Worm (Caenorhabditis elegans) whole organism, L4 larva: ENCODE measurements around the gene T23G7.2.

Source experiments
- F44E2.7 ChIP-seq: fragments of 200-800 bp; sonication (Bioruptor generic); IDR thresholded peaks from 2 replicates; pipeline ENCODE4 v2.1.2; 2022; ENCODE audit warnings: missing genetic modification characterization, missing compliant biosample characterization
- R02D3.7 ChIP-seq: fragments of 150-350 bp; sonication (generic microtip); optimal IDR thresholded peaks from 3 replicates; lab custom pipeline; 2014; ENCODE audit warnings: missing biosample characterization, missing genetic modification characterization
- ZK546.5 ChIP-seq, 2 experiments: sonication (generic microtip); optimal IDR thresholded peaks; 2 replicates each; lab custom pipeline; 2017; ENCODE audit warnings: missing biosample characterization in 2 of 2, missing genetic modification characterization in 2 of 2
- aha-1 ChIP-seq: fragments of 150-350 bp; peaks from one replicate; lab custom pipeline; 2014; ENCODE audit warnings: missing biosample characterization, missing genetic modification characterization
- ceh-28 ChIP-seq: fragments of 150-350 bp; optimal IDR thresholded peaks from 2 replicates; lab custom pipeline; 2014; ENCODE audit warnings: missing biosample characterization, missing genetic modification reagents, missing genetic modification characterization
- ceh-32 ChIP-seq: sonication (generic microtip); optimal IDR thresholded peaks from 2 replicates; lab custom pipeline; 2016; ENCODE audit warnings: mild to moderate bottlenecking, missing genetic modification characterization, missing compliant biosample characterization; ENCODE audit not compliant: poor library complexity
- ceh-44 ChIP-seq: fragments of 200-800 bp; sonication (Bioruptor generic); IDR thresholded peaks from 2 replicates; pipeline ENCODE4 v1.3.6; 2022; ENCODE audit warnings: missing genetic modification reagents, missing genetic modification characterization, missing compliant biosample characterization
- ceh-62 ChIP-seq: sonication (generic microtip); optimal IDR thresholded peaks from 2 replicates; lab custom pipeline; 2017; ENCODE audit warnings: missing biosample characterization, missing genetic modification characterization
- ceh-82 ChIP-seq: sonication (generic microtip); optimal IDR thresholded peaks from 2 replicates; lab custom pipeline; 2017; ENCODE audit warnings: missing biosample characterization, missing genetic modification characterization
- ces-1 ChIP-seq: fragments of 150-350 bp; sonication (generic microtip); optimal IDR thresholded peaks from 4 replicates; lab custom pipeline; 2014; ENCODE audit warnings: missing biosample characterization, missing genetic modification reagents, missing genetic modification characterization
- cey-2 ChIP-seq: sonication (generic microtip); optimal IDR thresholded peaks from 3 replicates; lab custom pipeline; 2017; ENCODE audit warnings: missing genetic modification characterization, mild to moderate bottlenecking, missing compliant biosample characterization, antibody characterized with exemption, borderline replicate concordance; ENCODE audit not compliant: insufficient read depth
- daf-12 ChIP-seq: fragments of 150-350 bp; optimal IDR thresholded peaks from 2 replicates; lab custom pipeline; 2014; ENCODE audit warnings: missing biosample characterization, missing genetic modification reagents, missing genetic modification characterization
- daf-8 ChIP-seq: fragments of 200-800 bp; sonication (Bioruptor generic); IDR thresholded peaks from 2 replicates; pipeline ENCODE4 v1.3.6; 2022; ENCODE audit warnings: missing genetic modification characterization, missing compliant biosample characterization
- dmd-6 ChIP-seq: fragments of 200-800 bp; sonication (Bioruptor generic); IDR thresholded peaks from 2 replicates; pipeline ENCODE4 v1.3.6; 2022; ENCODE audit warnings: missing genetic modification reagents, missing genetic modification characterization, missing compliant biosample characterization
- dmd-8 ChIP-seq: fragments of 200-800 bp; sonication (Bioruptor generic); IDR thresholded peaks from 2 replicates; pipeline ENCODE4 v1.3.6; 2022; ENCODE audit warnings: missing genetic modification characterization, missing compliant biosample characterization
- dmd-9 ChIP-seq: fragments of 200-800 bp; sonication (Bioruptor generic); IDR thresholded peaks from 2 replicates; pipeline ENCODE4 v1.3.6; 2022; ENCODE audit warnings: missing genetic modification reagents, missing genetic modification characterization, missing compliant biosample characterization
- duxl-1 ChIP-seq: sonication (generic microtip); optimal IDR thresholded peaks from 2 replicates; lab custom pipeline; 2016; ENCODE audit warnings: mild to moderate bottlenecking, missing genetic modification characterization, moderate library complexity, missing compliant biosample characterization; ENCODE audit not compliant: poor library complexity
- dve-1 ChIP-seq: sonication (generic microtip); optimal IDR thresholded peaks from 2 replicates; lab custom pipeline; 2017; ENCODE audit warnings: antibody characterized with exemption, mild to moderate bottlenecking, missing genetic modification characterization, missing compliant biosample characterization; ENCODE audit not compliant: insufficient read depth
- egl-43 ChIP-seq: fragments of 200-800 bp; sonication (Bioruptor generic); IDR thresholded peaks from 2 replicates; pipeline ENCODE4 v1.3.6; 2022; ENCODE audit warnings: missing genetic modification reagents, missing genetic modification characterization, missing compliant biosample characterization
- fkh-10 ChIP-seq: fragments of 150-350 bp; optimal IDR thresholded peaks from 2 replicates; lab custom pipeline; 2014; ENCODE audit warnings: missing biosample characterization, missing genetic modification reagents, missing genetic modification characterization
- hif-1 ChIP-seq, 2 experiments: sonication (generic microtip); optimal IDR thresholded peaks; 2 replicates each; lab custom pipeline; 2016 to 2017; ENCODE audit warnings: missing compliant biosample characterization in 2 of 2, missing genetic modification characterization in 2 of 2, missing genetic modification reagents in 2 of 2, missing genotype in 2 of 2, mild to moderate bottlenecking in 1 of 2
- hlh-11 ChIP-seq: fragments of 200-800 bp; sonication (Bioruptor generic); optimal IDR thresholded peaks from 2 replicates; lab custom pipeline; 2018; ENCODE audit warnings: mild to moderate bottlenecking, missing genetic modification characterization, missing compliant biosample characterization
- hlh-30 ChIP-seq: sonication (generic microtip); optimal IDR thresholded peaks from 2 replicates; lab custom pipeline; 2017; ENCODE audit warnings: antibody characterized with exemption, mild to moderate bottlenecking, missing genetic modification characterization, missing compliant biosample characterization; ENCODE audit not compliant: insufficient read depth
- jun-1 ChIP-seq: fragments of 150-350 bp; optimal IDR thresholded peaks from 2 replicates; lab custom pipeline; 2014; ENCODE audit warnings: missing biosample characterization, missing genetic modification reagents, missing genetic modification characterization
- lin-1 ChIP-seq: fragments of 200-800 bp; sonication (Bioruptor generic); IDR thresholded peaks from 2 replicates; pipeline ENCODE4 v1.3.6; 2022; ENCODE audit warnings: missing genetic modification reagents, missing genetic modification characterization, missing compliant biosample characterization
- lin-29 ChIP-seq: fragments of 200-800 bp; sonication (Bioruptor generic); IDR thresholded peaks from 2 replicates; pipeline ENCODE4 v1.3.6; 2022; ENCODE audit warnings: missing genetic modification reagents, missing genetic modification characterization, missing compliant biosample characterization
- lin-39 ChIP-seq: fragments of 150-350 bp; optimal IDR thresholded peaks from 2 replicates; lab custom pipeline; 2014; ENCODE audit warnings: missing biosample characterization, missing genetic modification reagents, missing genetic modification characterization
- lir-3 ChIP-seq: sonication (generic microtip); optimal IDR thresholded peaks from 2 replicates; lab custom pipeline; 2016; ENCODE audit warnings: mild to moderate bottlenecking, missing genetic modification characterization, missing compliant biosample characterization
- madf-5 ChIP-seq, 2 experiments: fragments of 200-800 bp; sonication (Bioruptor generic); IDR thresholded peaks; 2 replicates each; pipeline ENCODE4 v1.3.6; 2022; ENCODE audit warnings: missing compliant biosample characterization in 2 of 2, missing genetic modification characterization in 2 of 2
- mdl-1 ChIP-seq, 2 experiments: fragments of 150-350 bp in 1 of 2; sonication (generic microtip) in 1 of 2; optimal IDR thresholded peaks; 2 replicates each; lab custom pipeline; 2014 to 2017; ENCODE audit warnings: missing biosample characterization in 2 of 2, missing genetic modification characterization in 2 of 2
- mdt-29 ChIP-seq: fragments of 200-800 bp; sonication (Bioruptor generic); IDR thresholded peaks from 2 replicates; pipeline ENCODE4 v1.3.6; 2022; ENCODE audit warnings: missing genetic modification reagents, missing genetic modification characterization, missing compliant biosample characterization
- mxl-3 ChIP-seq: fragments of 200-800 bp; sonication (Bioruptor generic); optimal IDR thresholded peaks from 2 replicates; lab custom pipeline; 2018; ENCODE audit warnings: mild to moderate bottlenecking, missing genetic modification characterization, missing compliant biosample characterization
- nhr-111 ChIP-seq: fragments of 200-800 bp; sonication (Bioruptor generic); optimal IDR thresholded peaks from 2 replicates; lab custom pipeline; 2018; ENCODE audit warnings: mild to moderate bottlenecking, missing genetic modification characterization, missing compliant biosample characterization
- nhr-25 ChIP-seq: sonication (generic microtip); optimal IDR thresholded peaks from 2 replicates; lab custom pipeline; 2017; ENCODE audit warnings: missing genetic modification characterization, mild to moderate bottlenecking, missing compliant biosample characterization, antibody characterized with exemption, moderate library complexity, borderline replicate concordance; ENCODE audit not compliant: insufficient read depth
- nhr-28 ChIP-seq: fragments of 150-350 bp; optimal IDR thresholded peaks from 2 replicates; lab custom pipeline; 2014; ENCODE audit warnings: missing biosample characterization, missing genetic modification characterization
- nhr-77 ChIP-seq: fragments of 150-350 bp; optimal IDR thresholded peaks from 2 replicates; lab custom pipeline; 2014; ENCODE audit warnings: missing biosample characterization, missing genetic modification characterization
- pha-4 ChIP-seq, 2 experiments: fragments of 150-350 bp in 1 of 2; fragments of 200-800 bp in 1 of 2; sonication (Bioruptor generic) in 1 of 2; IDR thresholded peaks in 1 of 2; optimal IDR thresholded peaks in 1 of 2; 2 replicates each; pipeline versions ENCODE4 v1.3.6 to Lab custom; 2014 to 2022; ENCODE audit warnings: missing genetic modification characterization in 2 of 2, missing genetic modification reagents in 2 of 2, missing biosample characterization in 1 of 2, missing compliant biosample characterization in 1 of 2
- php-3 ChIP-seq: fragments of 200-800 bp; sonication (Bioruptor generic); IDR thresholded peaks from 2 replicates; pipeline ENCODE4 v1.3.6; 2022; ENCODE audit warnings: missing genetic modification reagents, missing genetic modification characterization, missing compliant biosample characterization
- rbr-2 ChIP-seq: sonication (generic microtip); optimal IDR thresholded peaks from 2 replicates; lab custom pipeline; 2016; ENCODE audit warnings: missing genotype, missing genetic modification characterization, missing compliant biosample characterization
- saeg-2 ChIP-seq: fragments of 200-800 bp; sonication (Bioruptor generic); IDR thresholded peaks from 2 replicates; pipeline ENCODE4 v1.3.6; 2022; ENCODE audit warnings: missing genetic modification reagents, missing genetic modification characterization, missing compliant biosample characterization
- set-16 ChIP-seq: fragments of 200-800 bp; sonication (Bioruptor generic); IDR thresholded peaks from 2 replicates; pipeline ENCODE4 v1.3.6; 2022; ENCODE audit warnings: missing genetic modification reagents, missing genetic modification characterization, missing compliant biosample characterization
- skn-1 ChIP-seq: fragments of 150-350 bp; optimal IDR thresholded peaks from 2 replicates; lab custom pipeline; 2014; ENCODE audit warnings: missing biosample characterization, missing genetic modification characterization
- spr-1 ChIP-seq: sonication (generic microtip); optimal IDR thresholded peaks from 2 replicates; lab custom pipeline; 2016; ENCODE audit warnings: mild to moderate bottlenecking, missing genetic modification characterization, missing compliant biosample characterization
- tra-1 ChIP-seq: fragments of 200-800 bp; sonication (Bioruptor generic); IDR thresholded peaks from 2 replicates; pipeline ENCODE4 v1.3.6; 2022; ENCODE audit warnings: missing genetic modification reagents, missing genetic modification characterization, missing compliant biosample characterization
- unc-130 ChIP-seq: sonication (generic microtip); optimal IDR thresholded peaks from 2 replicates; lab custom pipeline; 2016; ENCODE audit warnings: missing genetic modification reagents, missing genetic modification characterization, missing compliant biosample characterization
- unc-62 ChIP-seq, 3 experiments: fragments of 150-350 bp in 1 of 3; sonication (generic microtip); optimal IDR thresholded peaks in 2 of 3; peaks in 1 of 3; 1 replicate in 1 of 3; 2 replicates in 2 of 3; lab custom pipeline; 2014 to 2017; ENCODE audit warnings: missing biosample characterization in 3 of 3, missing genetic modification characterization in 3 of 3, missing genetic modification reagents in 3 of 3, missing genotype in 1 of 3
- vab-7 ChIP-seq: fragments of 200-800 bp; sonication (Bioruptor generic); IDR thresholded peaks from 2 replicates; pipeline ENCODE4 v1.3.6; 2022; ENCODE audit warnings: missing genetic modification reagents, missing genetic modification characterization, missing compliant biosample characterization
- zfp-2 ChIP-seq: sonication (generic microtip); optimal IDR thresholded peaks from 2 replicates; lab custom pipeline; 2016; ENCODE audit warnings: mild to moderate bottlenecking, missing genetic modification characterization, missing compliant biosample characterization
- zfp-3 ChIP-seq: fragments of 200-800 bp; sonication (Bioruptor generic); conservative IDR thresholded peaks from 2 replicates; pipeline ENCODE4 v1.3.6; 2022; ENCODE audit warnings: missing genetic modification reagents, missing genetic modification characterization, missing compliant biosample characterization
- zip-2 ChIP-seq: fragments of 150-350 bp; optimal IDR thresholded peaks from 2 replicates; lab custom pipeline; 2014; ENCODE audit warnings: missing biosample characterization, missing genetic modification characterization

Gene T23G7.2

DNA sequence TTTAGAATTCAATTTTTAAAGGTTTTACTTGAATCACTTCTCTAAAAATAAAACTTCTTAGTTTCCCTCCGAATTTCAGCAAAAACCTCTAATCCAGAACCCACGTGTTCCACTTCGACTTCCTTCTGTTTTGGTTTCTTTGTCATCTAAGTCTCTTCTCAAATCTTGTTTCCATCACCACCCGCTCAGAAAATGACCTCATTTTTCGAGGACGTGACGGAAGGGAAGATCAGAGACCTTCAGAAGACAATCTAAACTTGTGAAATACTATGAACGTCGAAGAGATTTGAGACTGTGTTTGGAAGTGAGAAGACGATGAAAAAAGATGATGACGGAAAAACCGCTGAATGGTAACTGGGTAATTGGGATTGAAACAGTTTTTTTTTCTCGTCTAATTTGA is 16.9 kb upstream of the T23G7.2 start:
- TF ChIP-seq zfp-2 (tag; lab: Kevin White, UChicago) = no peak
- no peak for TF ChIP-seq saeg-2 (GFP tag; lab: Robert Waterston, UW)
- no peak for TF ChIP-seq zip-2
- TF ChIP-seq aha-1 (tag; lab: Kevin White, UChicago) = peak; percentile 70
- TF ChIP-seq ceh-82 = no peak
- TF ChIP-seq ceh-44 (GFP tag; lab: Robert Waterston, UW) = no peak
- no peak for TF ChIP-seq set-16
- no peak for TF ChIP-seq dmd-9 (GFP tag; lab: Robert Waterston, UW)
- TF ChIP-seq tra-1 (GFP tag; lab: Robert Waterston, UW) = no peak
- TF ChIP-seq egl-43 = no peak
- peak; percentile 11 for TF ChIP-seq hlh-30 (tag; lab: Kevin White, UChicago)
- TF ChIP-seq lin-29 = no peak
- no peak for TF ChIP-seq dmd-6 (GFP tag; lab: Robert Waterston, UW)
- TF ChIP-seq nhr-25 (tag; lab: Kevin White, UChicago) = peak; percentile 34
- no peak for TF ChIP-seq daf-12 (tag; lab: Kevin White, UChicago)
- TF ChIP-seq skn-1 (tag; lab: Kevin White, UChicago) = no peak
- no peak for TF ChIP-seq fkh-10 (GFP tag; lab: Kevin White, UChicago)
- no peak for TF ChIP-seq daf-8
- no peak for TF ChIP-seq pha-4 (GFP tag; IDR thresholded peaks at IDR 0.05; lab: Robert Waterston, UW)
- TF ChIP-seq pha-4 (tag; optimal IDR thresholded peaks at IDR 0.05; lab: Kevin White, UChicago) = no peak
- TF ChIP-seq F44E2.7 (GFP tag; lab: Robert Waterston, UW) = no peak
- peak; percentile 22 for TF ChIP-seq nhr-28 (tag; lab: Kevin White, UChicago)
- no peak for TF ChIP-seq spr-1 (tag; lab: Kevin White, UChicago)
- TF ChIP-seq dve-1 (tag; lab: Kevin White, UChicago) = no peak
- no peak for TF ChIP-seq ces-1
- no peak for TF ChIP-seq zfp-3
- no peak for TF ChIP-seq ceh-32 (tag; lab: Kevin White, UChicago)
- no peak for TF ChIP-seq nhr-77 (tag; lab: Kevin White, UChicago)
- no peak for TF ChIP-seq lin-39 (tag; lab: Kevin White, UChicago)
- no peak for TF ChIP-seq dmd-8
- TF ChIP-seq cey-2 (tag; lab: Kevin White, UChicago) = no peak
- no peak for TF ChIP-seq vab-7
- TF ChIP-seq nhr-111 (GFP tag; lab: Kevin White, UChicago) = no peak
- TF ChIP-seq hif-1 (tag; optimal IDR thresholded peaks at IDR 0.05; lab: Kevin White, UChicago) = no peak
- no peak for TF ChIP-seq duxl-1 (tag; lab: Kevin White, UChicago)
- TF ChIP-seq mdl-1 (tag; optimal IDR thresholded peaks at IDR 0.05; lab: Kevin White, UChicago) = peak in 1 of 2 experiments; percentile 48
- TF ChIP-seq unc-130 (GFP tag; lab: Kevin White, UChicago) = no peak
- no peak for TF ChIP-seq unc-62 (GFP tag; optimal IDR thresholded peaks at IDR 0.05 in 1 of 2; lab: Kevin White, UChicago)
- no peak for TF ChIP-seq unc-62 (tag; optimal IDR thresholded peaks at IDR 0.05; lab: Kevin White, UChicago)
- TF ChIP-seq mdt-29 (GFP tag; lab: Robert Waterston, UW) = no peak
- TF ChIP-seq php-3 (GFP tag; lab: Robert Waterston, UW) = no peak
- TF ChIP-seq ceh-62 = no peak
- TF ChIP-seq jun-1 (tag; lab: Kevin White, UChicago) = no peak
- no peak for TF ChIP-seq ceh-28 (tag; lab: Kevin White, UChicago)
- TF ChIP-seq rbr-2 (tag; lab: Kevin White, UChicago) = no peak
- no peak for TF ChIP-seq madf-5 (GFP tag; IDR thresholded peaks at IDR 0.05; lab: Robert Waterston, UW)
- TF ChIP-seq R02D3.7 (tag; lab: Kevin White, UChicago) = no peak
- TF ChIP-seq lin-1 = no peak
- no peak for TF ChIP-seq lir-3 (tag; lab: Kevin White, UChicago)
- peak; percentile 73 for TF ChIP-seq mxl-3 (GFP tag; lab: Kevin White, UChicago)
- no peak for TF ChIP-seq hlh-11 (tag; lab: Kevin White, UChicago)
- TF ChIP-seq ZK546.5 (tag; optimal IDR thresholded peaks at IDR 0.05; lab: Kevin White, UChicago) = no peak
- TF ChIP-seq, all 104 proteins: peak for 6
